Worm (Caenorhabditis elegans) whole organism, L2 larva: ENCODE data around the gene Y55F3AM.5.
A peak's percentile ranks its signal among the peaks of the same experiment; 100 is the strongest.

Experiments
- C34F6.9 ChIP-seq: fragments of 150-350 bp; optimal IDR thresholded peaks from 2 replicates; lab custom pipeline; 2014; ENCODE audit warnings: missing biosample characterization, missing genetic modification characterization
- F13H6.1 ChIP-seq: sonication (generic microtip); optimal IDR thresholded peaks from 2 replicates; lab custom pipeline; 2016; ENCODE audit warnings: missing genetic modification characterization, missing compliant biosample characterization
- R02D3.7 ChIP-seq: fragments of 150-350 bp; optimal IDR thresholded peaks from 2 replicates; lab custom pipeline; 2014; ENCODE audit warnings: missing biosample characterization, missing genetic modification characterization
- Y55F3AM.14 ChIP-seq: fragments of 200-800 bp; sonication (Bioruptor generic); optimal IDR thresholded peaks from 2 replicates; lab custom pipeline; 2018; ENCODE audit warnings: mild to moderate bottlenecking, missing genetic modification characterization, missing compliant biosample characterization
- ZK546.5 ChIP-seq: sonication (generic microtip); optimal IDR thresholded peaks from 2 replicates; lab custom pipeline; 2017; ENCODE audit warnings: missing biosample characterization, missing genetic modification characterization
- alr-1 ChIP-seq: fragments of 150-350 bp; optimal IDR thresholded peaks from 2 replicates; lab custom pipeline; 2014; ENCODE audit warnings: missing biosample characterization, missing genetic modification characterization
- aly-2 ChIP-seq: fragments of 150-350 bp; optimal IDR thresholded peaks from 2 replicates; lab custom pipeline; 2014; ENCODE audit warnings: missing biosample characterization, missing genetic modification characterization
- ama-1 ChIP-seq: fragments of 150-350 bp; optimal IDR thresholded peaks from 2 replicates; lab custom pipeline; 2018; ENCODE audit warnings: inconsistent platforms
- blmp-1 ChIP-seq: sonication (generic microtip); optimal IDR thresholded peaks from 2 replicates; lab custom pipeline; 2017; ENCODE audit warnings: missing genetic modification characterization, mild to moderate bottlenecking, missing compliant biosample characterization, antibody characterized with exemption, moderate library complexity; ENCODE audit not compliant: insufficient read depth
- ceh-16 ChIP-seq: fragments of 150-350 bp; optimal IDR thresholded peaks from 2 replicates; lab custom pipeline; 2014; ENCODE audit warnings: missing biosample characterization, missing genetic modification characterization
- ceh-82 ChIP-seq: fragments of 150-350 bp; optimal IDR thresholded peaks from 2 replicates; lab custom pipeline; 2014; ENCODE audit warnings: missing biosample characterization, missing genetic modification characterization
- crh-2 ChIP-seq: sonication (generic microtip); optimal IDR thresholded peaks from 2 replicates; lab custom pipeline; 2017; ENCODE audit warnings: missing biosample characterization, missing genetic modification characterization
- dmd-4 ChIP-seq: sonication (generic microtip); optimal IDR thresholded peaks from 2 replicates; lab custom pipeline; 2017; ENCODE audit warnings: missing biosample characterization, missing genetic modification characterization
- egl-27 ChIP-seq: sonication (generic microtip); optimal IDR thresholded peaks from 3 replicates; lab custom pipeline; 2017; ENCODE audit warnings: missing biosample characterization, missing genetic modification reagents, missing genetic modification characterization
- elt-1 ChIP-seq: fragments of 150-350 bp; optimal IDR thresholded peaks from 2 replicates; lab custom pipeline; 2014; ENCODE audit warnings: missing biosample characterization, missing genetic modification characterization
- elt-3 ChIP-seq: sonication (generic microtip); optimal IDR thresholded peaks from 2 replicates; lab custom pipeline; 2017; ENCODE audit warnings: missing biosample characterization, missing genetic modification characterization
- fos-1 ChIP-seq: fragments of 150-350 bp; optimal IDR thresholded peaks from 2 replicates; lab custom pipeline; 2014; ENCODE audit warnings: missing biosample characterization, missing genetic modification characterization
- gmeb-1 ChIP-seq: fragments of 150-350 bp; optimal IDR thresholded peaks from 2 replicates; lab custom pipeline; 2014; ENCODE audit warnings: missing biosample characterization, missing genetic modification characterization
- lin-11 ChIP-seq: fragments of 150-350 bp; sonication (generic microtip); optimal IDR thresholded peaks from 2 replicates; lab custom pipeline; 2014; ENCODE audit warnings: missing biosample characterization, missing genetic modification characterization, inconsistent platforms, mixed read lengths
- lin-13 ChIP-seq: fragments of 150-350 bp; optimal IDR thresholded peaks from 2 replicates; lab custom pipeline; 2014; ENCODE audit warnings: missing biosample characterization, missing genetic modification reagents, missing genetic modification characterization
- lin-39 ChIP-seq: fragments of 150-350 bp; optimal IDR thresholded peaks from 2 replicates; lab custom pipeline; 2014; ENCODE audit warnings: missing biosample characterization, missing genetic modification reagents, missing genetic modification characterization
- lsy-2 ChIP-seq, 2 experiments: fragments of 150-350 bp in 1 of 2; sonication (generic microtip) in 1 of 2; optimal IDR thresholded peaks; 2 replicates each; lab custom pipeline; 2014 to 2017; ENCODE audit warnings: missing biosample characterization in 2 of 2, missing genetic modification characterization in 2 of 2
- mab-5 ChIP-seq: fragments of 150-350 bp; optimal IDR thresholded peaks from 2 replicates; lab custom pipeline; 2014; ENCODE audit warnings: missing biosample characterization, missing genetic modification characterization
- mbf-1 ChIP-seq: sonication (generic microtip); optimal IDR thresholded peaks from 2 replicates; lab custom pipeline; 2017; ENCODE audit warnings: missing biosample characterization, missing genetic modification characterization
- mdl-1 ChIP-seq, 2 experiments: fragments of 150-350 bp in 1 of 2; sonication (generic microtip) in 1 of 2; optimal IDR thresholded peaks; 2 replicates each; lab custom pipeline; 2017; ENCODE audit warnings: missing biosample characterization in 2 of 2, missing genetic modification characterization in 2 of 2
- nhr-10 ChIP-seq: sonication (generic microtip); optimal IDR thresholded peaks from 2 replicates; lab custom pipeline; 2017; ENCODE audit warnings: missing biosample characterization, missing genetic modification characterization
- nhr-11 ChIP-seq: fragments of 150-350 bp; optimal IDR thresholded peaks from 2 replicates; lab custom pipeline; 2014; ENCODE audit warnings: missing biosample characterization, missing genetic modification characterization
- nhr-12 ChIP-seq: fragments of 150-350 bp; optimal IDR thresholded peaks from 2 replicates; lab custom pipeline; 2014; ENCODE audit warnings: missing biosample characterization, missing genetic modification characterization
- nhr-129 ChIP-seq: fragments of 150-350 bp; optimal IDR thresholded peaks from 2 replicates; lab custom pipeline; 2014; ENCODE audit warnings: missing biosample characterization, missing genetic modification characterization
- nhr-21 ChIP-seq: fragments of 150-350 bp; optimal IDR thresholded peaks from 2 replicates; lab custom pipeline; 2014; ENCODE audit warnings: missing biosample characterization, missing genetic modification characterization
- nhr-23 ChIP-seq: fragments of 150-350 bp; optimal IDR thresholded peaks from 2 replicates; lab custom pipeline; 2014; ENCODE audit warnings: missing biosample characterization, missing genetic modification reagents, missing genetic modification characterization
- nhr-237 ChIP-seq: fragments of 150-350 bp; optimal IDR thresholded peaks from 2 replicates; lab custom pipeline; 2014; ENCODE audit warnings: missing biosample characterization, missing genetic modification characterization
- nhr-25 ChIP-seq: fragments of 150-350 bp; sonication (generic microtip); optimal IDR thresholded peaks from 3 replicates; lab custom pipeline; 2014; ENCODE audit warnings: missing biosample characterization, missing genetic modification characterization
- nhr-6 ChIP-seq: fragments of 150-350 bp; optimal IDR thresholded peaks from 2 replicates; lab custom pipeline; 2014; ENCODE audit warnings: missing biosample characterization, missing genetic modification characterization
- nhr-77 ChIP-seq: fragments of 150-350 bp; optimal IDR thresholded peaks from 2 replicates; lab custom pipeline; 2014; ENCODE audit warnings: missing biosample characterization, missing genetic modification characterization
- peb-1 ChIP-seq: fragments of 150-350 bp; optimal IDR thresholded peaks from 2 replicates; lab custom pipeline; 2014; ENCODE audit warnings: missing biosample characterization, missing genetic modification characterization
- sem-4 ChIP-seq: fragments of 150-350 bp; optimal IDR thresholded peaks from 2 replicates; lab custom pipeline; 2014; ENCODE audit warnings: missing biosample characterization, missing genetic modification reagents, missing genetic modification characterization
- skn-1 ChIP-seq: sonication (generic microtip); optimal IDR thresholded peaks from 2 replicates; lab custom pipeline; 2017; ENCODE audit warnings: missing biosample characterization, missing genetic modification characterization
- sma-3 ChIP-seq: sonication (generic microtip); optimal IDR thresholded peaks from 2 replicates; lab custom pipeline; 2016; ENCODE audit warnings: missing genetic modification reagents, missing genetic modification characterization, missing compliant biosample characterization
- sma-9 ChIP-seq, 2 experiments: fragments of 150-350 bp in 1 of 2; sonication (generic microtip) in 1 of 2; optimal IDR thresholded peaks; 2 replicates each; lab custom pipeline; 2014 to 2016; ENCODE audit warnings: missing genetic modification characterization in 2 of 2, mild to moderate bottlenecking in 1 of 2, missing biosample characterization in 1 of 2, missing compliant biosample characterization in 1 of 2, missing genetic modification reagents in 1 of 2, moderate library complexity in 1 of 2
- snpc-4 ChIP-seq: fragments of 150-350 bp; optimal IDR thresholded peaks from 2 replicates; lab custom pipeline; 2014; ENCODE audit warnings: missing biosample characterization, missing genetic modification characterization
- unc-39 ChIP-seq: fragments of 150-350 bp; optimal IDR thresholded peaks from 2 replicates; lab custom pipeline; 2014; ENCODE audit warnings: missing biosample characterization, missing genetic modification characterization
- unc-55 ChIP-seq: fragments of 150-350 bp; sonication (generic microtip); optimal IDR thresholded peaks from 3 replicates; lab custom pipeline; 2014; ENCODE audit warnings: missing biosample characterization, missing genetic modification reagents, missing genetic modification characterization
- unc-62 ChIP-seq: fragments of 150-350 bp; optimal IDR thresholded peaks from 2 replicates; lab custom pipeline; 2014; ENCODE audit warnings: missing biosample characterization, missing genetic modification reagents, missing genetic modification characterization
- zag-1 ChIP-seq: fragments of 150-350 bp; optimal IDR thresholded peaks from 2 replicates; lab custom pipeline; 2014; ENCODE audit warnings: missing biosample characterization, missing genetic modification characterization
- ztf-1 ChIP-seq: fragments of 200-800 bp; sonication (Bioruptor generic); conservative IDR thresholded peaks from 2 replicates; pipeline ENCODE4 v1.3.6; 2022; ENCODE audit warnings: missing genetic modification characterization, missing compliant biosample characterization
- ztf-11 ChIP-seq: sonication (generic microtip); optimal IDR thresholded peaks from 2 replicates; lab custom pipeline; 2017; ENCODE audit warnings: missing biosample characterization, missing genetic modification characterization
- ztf-4 ChIP-seq: fragments of 150-350 bp; optimal IDR thresholded peaks from 2 replicates; lab custom pipeline; 2014; ENCODE audit warnings: missing biosample characterization, missing genetic modification characterization

Y55F3AM.5 gene

DNA sequence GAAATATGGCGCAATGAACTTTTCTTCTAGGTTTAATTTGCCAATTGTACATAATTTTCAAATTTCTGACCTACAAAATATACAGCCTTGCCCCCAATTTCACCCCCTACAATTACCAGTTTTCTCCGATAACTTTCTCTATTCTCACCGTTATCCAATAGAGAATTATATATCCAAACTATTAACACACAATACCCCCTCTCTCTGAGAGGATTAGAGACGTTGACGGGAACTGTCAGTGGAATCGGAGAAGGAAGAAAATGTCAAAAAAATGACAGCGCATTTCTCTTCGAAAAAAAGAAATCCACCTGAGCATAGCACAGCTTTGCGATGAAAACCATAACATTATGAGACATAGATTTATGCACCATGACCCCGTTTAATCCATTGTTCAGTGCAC lies 45.9 kb upstream of the Y55F3AM.5 start:
- no peak for TF ChIP-seq nhr-10 (tag; lab: Kevin White, UChicago)
- no peak for TF ChIP-seq ztf-1 (GFP tag; lab: Robert Waterston, UW)
- TF ChIP-seq ztf-4 = no peak
- no peak for TF ChIP-seq F13H6.1
- TF ChIP-seq ceh-16 (tag; lab: Kevin White, UChicago) = no peak
- no peak for TF ChIP-seq mdl-1 (tag; optimal IDR thresholded peaks at IDR 0.05; lab: Kevin White, UChicago)
- TF ChIP-seq nhr-129 (tag; lab: Kevin White, UChicago) = no peak
- no peak for TF ChIP-seq nhr-237 (tag; lab: Kevin White, UChicago)
- no peak for TF ChIP-seq zag-1 (tag; lab: Kevin White, UChicago)
- no peak for TF ChIP-seq lin-13
- TF ChIP-seq ztf-11 (tag; lab: Kevin White, UChicago) = no peak
- no peak for TF ChIP-seq nhr-12 (tag; lab: Kevin White, UChicago)
- TF ChIP-seq sem-4 (tag; lab: Kevin White, UChicago) = no peak
- TF ChIP-seq egl-27 (tag; lab: Kevin White, UChicago) = no peak
- no peak for TF ChIP-seq nhr-77 (tag; lab: Kevin White, UChicago)

DNA sequence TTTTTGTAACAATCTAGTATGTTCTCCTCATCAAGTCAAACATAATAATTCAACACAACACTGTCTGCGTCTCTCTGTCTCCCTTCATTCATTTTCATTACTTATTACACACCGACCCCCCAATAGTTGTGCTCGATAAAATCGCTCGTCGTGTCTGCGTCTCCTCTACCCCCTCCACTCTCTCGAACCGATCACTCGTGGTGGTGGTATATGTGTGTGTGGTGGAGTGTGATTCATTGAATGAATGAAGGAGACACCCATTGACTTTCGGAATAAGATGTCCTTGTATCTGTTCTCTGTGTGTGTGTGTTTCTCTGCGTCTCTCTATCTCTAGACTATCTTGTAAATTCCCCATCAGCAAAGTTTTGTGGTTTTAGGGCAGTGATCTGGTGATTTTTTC lies 41.2 kb upstream of the Y55F3AM.5 start:
- TF ChIP-seq snpc-4 (tag; lab: Kevin White, UChicago) (peak; percentile 21), nhr-10 (tag; lab: Kevin White, UChicago) (no peak), ceh-16 (tag; lab: Kevin White, UChicago) (peak; percentile 88), nhr-129 (tag; lab: Kevin White, UChicago) (peak; percentile 78), nhr-12 (tag; lab: Kevin White, UChicago) (no peak), unc-55 (GFP tag; lab: Kevin White, UChicago) (no peak), R02D3.7 (no peak), lin-11 (tag; lab: Kevin White, UChicago) (no peak), elt-3 (tag; lab: Kevin White, UChicago) (no peak), mab-5 (tag; lab: Kevin White, UChicago) (peak; percentile 60), gmeb-1 (tag; lab: Kevin White, UChicago) (peak; percentile 52), alr-1 (tag; lab: Kevin White, UChicago) (no peak), ztf-4 (peak; percentile 26), zag-1 (tag; lab: Kevin White, UChicago) (no peak), nhr-21 (tag; lab: Kevin White, UChicago) (peak; percentile 16), fos-1 (peak; percentile 94), mdl-1 (tag; optimal IDR thresholded peaks at IDR 0.05; lab: Kevin White, UChicago) (peak in 1 of 2 experiments; percentile 22), blmp-1 (peak; percentile 31), nhr-237 (tag; lab: Kevin White, UChicago) (no peak), ztf-11 (tag; lab: Kevin White, UChicago) (no peak), crh-2 (peak; percentile 69), lin-39 (tag; lab: Kevin White, UChicago) (no peak), dmd-4 (tag; lab: Kevin White, UChicago) (no peak), aly-2 (tag; lab: Kevin White, UChicago) (no peak), Y55F3AM.14 (peak; percentile 19), nhr-23 (no peak), mbf-1 (tag; lab: Kevin White, UChicago) (no peak), lsy-2 (tag; optimal IDR thresholded peaks at IDR 0.05; lab: Kevin White, UChicago) (peak in 1 of 2 experiments; percentile 72), nhr-6 (tag; lab: Kevin White, UChicago) (peak; percentile 28), F13H6.1 (peak; percentile 72), unc-39 (no peak), C34F6.9 (peak; percentile 52), elt-1 (tag; lab: Kevin White, UChicago) (no peak), peb-1 (tag; lab: Kevin White, UChicago) (no peak), sem-4 (tag; lab: Kevin White, UChicago) (peak; percentile 11), nhr-77 (tag; lab: Kevin White, UChicago) (no peak), ZK546.5 (tag; lab: Kevin White, UChicago) (no peak), skn-1 (tag; lab: Kevin White, UChicago) (no peak), nhr-25 (tag; lab: Kevin White, UChicago) (peak; percentile 92), egl-27 (tag; lab: Kevin White, UChicago) (peak; percentile 9), ztf-1 (GFP tag; lab: Robert Waterston, UW) (no peak), ceh-82 (tag; lab: Kevin White, UChicago) (no peak), unc-62 (GFP tag; lab: Kevin White, UChicago) (no peak), ama-1 (no peak), nhr-11 (tag; lab: Kevin White, UChicago) (no peak), lin-13 (peak; percentile 49), sma-3 (GFP tag; lab: Kevin White, UChicago) (peak; percentile 75), sma-9 (GFP tag; optimal IDR thresholded peaks at IDR 0.05; lab: Kevin White, UChicago) (no peak), sma-9 (tag; optimal IDR thresholded peaks at IDR 0.05; lab: Kevin White, UChicago) (no peak)
